Fruit fly (Drosophila melanogaster): Measurements from ENCODE around the gene nSyb.
A peak's percentile ranks its signal among the peaks of the same experiment; 100 is the strongest.

nSyb gene

dm6 chr3L:1663531-1663930 is 26.0 kb upstream of the nSyb start:
- no peak for TF ChIP-seq CG1621 (tag; optimal IDR thresholded peaks at IDR 0.05)
- TF ChIP-seq eg (GFP tag; IDR thresholded peaks at IDR 0.05) = no peak
- TF ChIP-seq Blimp-1 (GFP tag; optimal IDR thresholded peaks at IDR 0.05) = no peak
- TF ChIP-seq CG8632 (GFP tag; optimal IDR thresholded peaks at IDR 0.05) = no peak
- no peak for TF ChIP-seq CG6792 (GFP tag; optimal IDR thresholded peaks at IDR 0.05)
- TF ChIP-seq CG31627 (GFP tag; optimal IDR thresholded peaks at IDR 0.05) = no peak
- TF ChIP-seq CG16779 (tag; optimal IDR thresholded peaks at IDR 0.05) = no peak
- no peak for TF ChIP-seq Sox15 (GFP tag; optimal IDR thresholded peaks at IDR 0.05)
- TF ChIP-seq Eip93F (GFP tag; optimal IDR thresholded peaks at IDR 0.05) = no peak
- no peak for TF ChIP-seq Hr38 (GFP tag; optimal IDR thresholded peaks at IDR 0.05)
- no peak for TF ChIP-seq esn (GFP tag; optimal IDR thresholded peaks at IDR 0.05)
- TF ChIP-seq vri (GFP tag; optimal IDR thresholded peaks at IDR 0.05) = no peak
- TF ChIP-seq Ets21C (GFP tag; optimal IDR thresholded peaks at IDR 0.05) = no peak
- no peak for TF ChIP-seq Met (GFP tag; optimal IDR thresholded peaks at IDR 0.05)
- TF ChIP-seq CG4318 (GFP tag; optimal IDR thresholded peaks at IDR 0.05) = no peak
- TF ChIP-seq Hr39 (GFP tag; optimal IDR thresholded peaks at IDR 0.05) = no peak
- no peak for TF ChIP-seq ss (GFP tag; optimal IDR thresholded peaks at IDR 0.05)

- TF ChIP-seq CG7368 (GFP tag; optimal IDR thresholded peaks at IDR 0.05) (peak; percentile 25), CG6808 (GFP tag; optimal IDR thresholded peaks at IDR 0.05) (no peak)
Observed at dm6 chr3L:1661738-1662370, 24.3 kb upstream of the nSyb start.

- TF ChIP-seq Met (GFP tag; optimal IDR thresholded peaks at IDR 0.05) (no peak), CG15336 (GFP tag; IDR thresholded peaks at IDR 0.05) (no peak), CG10631 (GFP tag; optimal IDR thresholded peaks at IDR 0.05) (no peak), CG32006 (GFP tag; optimal IDR thresholded peaks at IDR 0.05) (no peak), dsx (GFP tag; optimal IDR thresholded peaks at IDR 0.05; ENCODE audit: poor library complexity, severe bottlenecking) (no peak), eg (GFP tag; IDR thresholded peaks at IDR 0.05) (no peak), Gug (GFP tag; IDR thresholded peaks at IDR 0.05) (no peak), Sox102F (GFP tag; optimal IDR thresholded peaks at IDR 0.05) (no peak), Sox15 (GFP tag; optimal IDR thresholded peaks at IDR 0.05) (no peak), CG8319 (GFP tag; optimal IDR thresholded peaks at IDR 0.05) (no peak), Smox (GFP tag; optimal IDR thresholded peaks at IDR 0.05) (no peak), CG7368 (GFP tag; optimal IDR thresholded peaks at IDR 0.05) (no peak), fd85E (GFP tag; optimal IDR thresholded peaks at IDR 0.05) (no peak), salr (GFP tag; optimal IDR thresholded peaks at IDR 0.05) (no peak), CG1621 (tag; optimal IDR thresholded peaks at IDR 0.05) (no peak), Ets21C (GFP tag; optimal IDR thresholded peaks at IDR 0.05) (no peak), topi (GFP tag; optimal IDR thresholded peaks at IDR 0.05) (no peak)
Observed at dm6 chr3L:1653752-1654151, 16.2 kb upstream of the nSyb start.

dm6 chr3L:1652700-1653200 is 15.2 kb upstream of the nSyb start, which contains the start of the genes CG7970 and Vta1:
TSS of gene CG7970 (plus strand) at chr3L:1652750.
TSS of gene Vta1 (minus strand) at chr3L:1652900.
- TF ChIP-seq esn (GFP tag; optimal IDR thresholded peaks at IDR 0.05) = no peak
- peak; percentile 80 for TF ChIP-seq eg (GFP tag; IDR thresholded peaks at IDR 0.05)
- no peak for TF ChIP-seq Ets96B (tag; optimal IDR thresholded peaks at IDR 0.05)
- TF ChIP-seq CG11902 (GFP tag; optimal IDR thresholded peaks at IDR 0.05) = no peak
- TF ChIP-seq CG15336 (GFP tag; IDR thresholded peaks at IDR 0.05) = peak; percentile 43; the same call in 1 of the 2 replicates
- peak; percentile 21 for TF ChIP-seq CG11762 (GFP tag; optimal IDR thresholded peaks at IDR 0.05; ENCODE audit: insufficient read depth)
- no peak for TF ChIP-seq CG3919 (GFP tag; optimal IDR thresholded peaks at IDR 0.05)
- peak; percentile 55 for TF ChIP-seq CG8119 (GFP tag; IDR thresholded peaks at IDR 0.05)
- no peak for TF ChIP-seq acj6 (GFP tag; optimal IDR thresholded peaks at IDR 0.05)
- no peak for TF ChIP-seq Met (GFP tag; optimal IDR thresholded peaks at IDR 0.05)
- TF ChIP-seq Hr39 (GFP tag; optimal IDR thresholded peaks at IDR 0.05) = no peak
- TF ChIP-seq spab (GFP tag; optimal IDR thresholded peaks at IDR 0.05) = peak; percentile 75
- TF ChIP-seq svp (GFP tag) = peak; percentile 94
- TF ChIP-seq Smox (GFP tag; optimal IDR thresholded peaks at IDR 0.05) = no peak
- TF ChIP-seq CG9139 (GFP tag; optimal IDR thresholded peaks at IDR 0.05) = peak; percentile 87
- no peak for TF ChIP-seq CG10631 (GFP tag; optimal IDR thresholded peaks at IDR 0.05)
- TF ChIP-seq Eip75B (GFP tag; optimal IDR thresholded peaks at IDR 0.05) = no peak
- peak; percentile 9 for TF ChIP-seq CG7368 (GFP tag; optimal IDR thresholded peaks at IDR 0.05)
- TF ChIP-seq CG6792 (GFP tag; optimal IDR thresholded peaks at IDR 0.05) = no peak
- TF ChIP-seq CG32006 (GFP tag; optimal IDR thresholded peaks at IDR 0.05) = no peak
- no peak for TF ChIP-seq Sox102F (GFP tag; optimal IDR thresholded peaks at IDR 0.05)
- TF ChIP-seq CG10669 (GFP tag; optimal IDR thresholded peaks at IDR 0.05) = no peak
- TF ChIP-seq fd85E (GFP tag; optimal IDR thresholded peaks at IDR 0.05) = no peak
- no peak for TF ChIP-seq topi (GFP tag; optimal IDR thresholded peaks at IDR 0.05)
- TF ChIP-seq OdsH (GFP tag; optimal IDR thresholded peaks at IDR 0.05) = no peak
- TF ChIP-seq CG8632 (GFP tag; optimal IDR thresholded peaks at IDR 0.05) = no peak
- no peak for TF ChIP-seq Ets21C (GFP tag; optimal IDR thresholded peaks at IDR 0.05)
- no peak for TF ChIP-seq CG34406 (GFP tag; optimal IDR thresholded peaks at IDR 0.05)

All from whole organism, prepupa.